Fruit fly (Drosophila melanogaster) whole organism: ENCODE measurements around the gene Sytbeta.

Experiments
- CG8478 ChIP-seq: fragments of >200 bp; optimal IDR thresholded peaks from 2 replicates; lab custom pipeline; 2018; ENCODE audit warnings: inconsistent platforms
- Dll ChIP-seq: fragments of >200 bp; optimal IDR thresholded peaks from 2 replicates; lab custom pipeline; 2017
- EcR ChIP-seq, 2 experiments: fragments of >200 bp; optimal IDR thresholded peaks; 2 replicates each; lab custom pipeline; 2017; ENCODE audit warnings: missing biosample characterization in 2 of 2, missing genetic modification characterization in 2 of 2, missing genetic modification reagents in 2 of 2
- pan ChIP-seq: fragments of >200 bp; optimal IDR thresholded peaks from 2 replicates; lab custom pipeline; 2017
- psq ChIP-seq: fragments of >200 bp; optimal IDR thresholded peaks from 2 replicates; lab custom pipeline; 2017
- usp ChIP-seq: fragments of >200 bp; optimal IDR thresholded peaks from 2 replicates; lab custom pipeline; 2017; ENCODE audit warnings: missing biosample characterization, missing genetic modification characterization, mixed read lengths

Gene Sytbeta

dm6 chr3L:14984521-14985150, 80.1 kb downstream of the Sytbeta start, which contains the start of gene mnd:
TSS of gene mnd (plus strand) at chr3L:14985100.
- TF ChIP-seq psq (no peak), usp (GFP tag; lab: Kevin White, UChicago) (no peak), Dll (lab: Kevin White, UChicago) (no peak), EcR (GFP tag; optimal IDR thresholded peaks at IDR 0.05; lab: Kevin White, UChicago) (no peak), CG8478 (lab: Kevin White, UChicago) (no peak), pan (lab: Kevin White, UChicago) (no peak)

- no peak for TF ChIP-seq psq
- no peak for TF ChIP-seq EcR (GFP tag; optimal IDR thresholded peaks at IDR 0.05; lab: Kevin White, UChicago)
- no peak for TF ChIP-seq usp (GFP tag; lab: Kevin White, UChicago)
- no peak for TF ChIP-seq Dll (lab: Kevin White, UChicago)
- no peak for TF ChIP-seq pan (lab: Kevin White, UChicago)
- TF ChIP-seq CG8478 (lab: Kevin White, UChicago) = no peak
These were observed 82.1 kb downstream of the Sytbeta start, which contains the start of gene CG5114 for dm6 chr3L:14982675-14983084. TSS of gene CG5114 (plus strand) at chr3L:14982835.

- TF ChIP-seq Dll (lab: Kevin White, UChicago) (no peak), usp (GFP tag; lab: Kevin White, UChicago) (no peak), CG8478 (lab: Kevin White, UChicago) (no peak)
These were observed 84.7 kb downstream of the Sytbeta start for dm6 chr3L:14980038-14980437.

- no peak for TF ChIP-seq CG8478 (lab: Kevin White, UChicago)
- TF ChIP-seq EcR (GFP tag; optimal IDR thresholded peaks at IDR 0.05; lab: Kevin White, UChicago) = no peak
- no peak for TF ChIP-seq Dll (lab: Kevin White, UChicago)
- no peak for TF ChIP-seq usp (GFP tag; lab: Kevin White, UChicago)
- TF ChIP-seq pan (lab: Kevin White, UChicago) = no peak
- no peak for TF ChIP-seq psq
These were observed 85.4 kb downstream of the Sytbeta start, which contains the start of gene CG3349 for dm6 chr3L:14979332-14979731. TSS of gene CG3349 (plus strand) at chr3L:14979620.

dm6 chr3L:14978496-14978894, 86.3 kb downstream of the Sytbeta start:
- no peak for TF ChIP-seq CG8478 (lab: Kevin White, UChicago)
- TF ChIP-seq usp (GFP tag; lab: Kevin White, UChicago) = no peak
- no peak for TF ChIP-seq pan (lab: Kevin White, UChicago)
- TF ChIP-seq EcR (GFP tag; optimal IDR thresholded peaks at IDR 0.05; lab: Kevin White, UChicago) = peak in 1 of 2 experiments; percentile 82
- TF ChIP-seq psq = no peak
- TF ChIP-seq Dll (lab: Kevin White, UChicago) = no peak

dm6 chr3L:14977536-14978495, 87.0 kb downstream of the Sytbeta start:
- peak in 1 of 2 experiments; percentile 68 for TF ChIP-seq EcR (GFP tag; optimal IDR thresholded peaks at IDR 0.05; lab: Kevin White, UChicago)
- TF ChIP-seq usp (GFP tag; lab: Kevin White, UChicago) = no peak

- TF ChIP-seq EcR (GFP tag; optimal IDR thresholded peaks at IDR 0.05; lab: Kevin White, UChicago) (no peak), Dll (lab: Kevin White, UChicago) (no peak), psq (no peak), usp (GFP tag; lab: Kevin White, UChicago) (no peak), CG8478 (lab: Kevin White, UChicago) (no peak), pan (lab: Kevin White, UChicago) (no peak)
These were observed 88.8 kb downstream of the Sytbeta start for dm6 chr3L:14976026-14976425.

- no peak for TF ChIP-seq pan (lab: Kevin White, UChicago)
- TF ChIP-seq EcR (GFP tag; optimal IDR thresholded peaks at IDR 0.05; lab: Kevin White, UChicago) = no peak
- TF ChIP-seq psq = no peak
These were observed 89.8 kb downstream of the Sytbeta start for dm6 chr3L:14974952-14975351.

- TF ChIP-seq pan (lab: Kevin White, UChicago) = no peak
- TF ChIP-seq Dll (lab: Kevin White, UChicago) = no peak
- no peak for TF ChIP-seq usp (GFP tag; lab: Kevin White, UChicago)
- TF ChIP-seq EcR (GFP tag; optimal IDR thresholded peaks at IDR 0.05; lab: Kevin White, UChicago) = no peak
- no peak for TF ChIP-seq psq
- no peak for TF ChIP-seq CG8478 (lab: Kevin White, UChicago)
These were observed 90.3 kb downstream of the Sytbeta start, which contains the start of gene Ocho for dm6 chr3L:14974513-14974912. TSS of gene Ocho (plus strand) at chr3L:14974848.

dm6 chr3L:14973251-14973625, 91.5 kb downstream of the Sytbeta start:
- no peak for TF ChIP-seq psq
- no peak for TF ChIP-seq Dll (lab: Kevin White, UChicago)
- no peak for TF ChIP-seq CG8478 (lab: Kevin White, UChicago)
- TF ChIP-seq usp (GFP tag; lab: Kevin White, UChicago) = no peak
- TF ChIP-seq EcR (GFP tag; optimal IDR thresholded peaks at IDR 0.05; lab: Kevin White, UChicago) = no peak
- TF ChIP-seq pan (lab: Kevin White, UChicago) = no peak

- TF ChIP-seq usp (GFP tag; lab: Kevin White, UChicago) (no peak), CG8478 (lab: Kevin White, UChicago) (no peak), EcR (GFP tag; optimal IDR thresholded peaks at IDR 0.05; lab: Kevin White, UChicago) (no peak), pan (lab: Kevin White, UChicago) (no peak), Dll (lab: Kevin White, UChicago) (no peak), psq (no peak)
These were observed 92.0 kb downstream of the Sytbeta start, which contains the start of gene Brd for dm6 chr3L:14972625-14973250. TSS of gene Brd (plus strand) at chr3L:14972667.
